Worm (Caenorhabditis elegans): Measurements from ENCODE around the gene F46H5.5.

DNA sequence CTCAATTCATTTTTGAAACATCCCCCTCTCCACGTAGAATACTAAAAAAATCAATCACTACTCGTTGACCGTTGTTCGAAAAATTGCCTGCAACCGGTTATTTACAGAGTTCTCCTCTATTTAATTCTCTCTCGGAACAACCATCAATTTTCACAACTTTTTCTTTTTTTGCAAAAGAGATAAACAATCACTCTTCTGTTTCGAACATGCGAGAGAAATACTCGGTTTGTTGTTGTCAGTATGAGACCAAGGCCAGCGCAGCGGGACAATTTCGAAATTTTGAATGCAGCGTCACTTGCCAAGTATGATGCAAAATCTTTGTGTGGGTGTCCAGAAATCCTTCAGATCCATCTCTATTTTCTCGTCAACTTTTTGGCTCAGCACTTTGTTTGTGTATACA is 26.5 kb downstream of the F46H5.5 start:
- TF ChIP-seq unc-62 (GFP tag; optimal IDR thresholded peaks at IDR 0.05) (no peak), ama-1 (optimal IDR thresholded peaks at IDR 0.05) (peak; percentile 92), R02D3.7 (tag; optimal IDR thresholded peaks at IDR 0.05) (no peak), zag-1 (tag; optimal IDR thresholded peaks at IDR 0.05) (no peak), nhr-77 (tag; optimal IDR thresholded peaks at IDR 0.05) (no peak), nhr-67 (tag; optimal IDR thresholded peaks at IDR 0.05) (no peak), mml-1 (tag; optimal IDR thresholded peaks at IDR 0.05) (no peak), elt-1 (tag; optimal IDR thresholded peaks at IDR 0.05) (no peak), nhr-43 (tag; optimal IDR thresholded peaks at IDR 0.05; ENCODE audit: poor library complexity, severe bottlenecking) (peak; percentile 24), snpc-4 (tag; optimal IDR thresholded peaks at IDR 0.05) (no peak), tbx-2 (tag; optimal IDR thresholded peaks at IDR 0.05) (no peak), fos-1 (tag; optimal IDR thresholded peaks at IDR 0.05) (no peak), nhr-28 (tag; optimal IDR thresholded peaks at IDR 0.05) (no peak), nhr-11 (tag; optimal IDR thresholded peaks at IDR 0.05) (no peak)
